Worm (Caenorhabditis elegans) whole organism, late embryonic: Measurements from ENCODE around the gene Y69E1A.1.

Experiments used
- ceh-2 ChIP-seq: sonication (generic microtip); optimal IDR thresholded peaks from 2 replicates; lab custom pipeline; 2016; ENCODE audit warnings: missing genotype, missing genetic modification characterization, missing compliant biosample characterization
- ceh-34 ChIP-seq: sonication (generic microtip); optimal IDR thresholded peaks from 2 replicates; lab custom pipeline; 2016; ENCODE audit warnings: mild to moderate bottlenecking, missing genetic modification characterization, missing compliant biosample characterization
- ceh-6 ChIP-seq: fragments of 200-800 bp; sonication (Bioruptor generic); optimal IDR thresholded peaks from 2 replicates; lab custom pipeline; 2018; ENCODE audit warnings: mild to moderate bottlenecking, missing genetic modification characterization, missing compliant biosample characterization
- ceh-9 ChIP-seq: sonication (generic microtip); optimal IDR thresholded peaks from 2 replicates; lab custom pipeline; 2016; ENCODE audit warnings: mild to moderate bottlenecking, missing genetic modification characterization, inconsistent platforms, missing compliant biosample characterization
- fkh-10 ChIP-seq: fragments of 150-350 bp; optimal IDR thresholded peaks from 2 replicates; lab custom pipeline; 2014; ENCODE audit warnings: missing biosample characterization, missing genetic modification reagents, missing genetic modification characterization
- hlh-13 ChIP-seq: fragments of 200-800 bp; sonication (Bioruptor generic); optimal IDR thresholded peaks from 2 replicates; lab custom pipeline; 2018; ENCODE audit warnings: mild to moderate bottlenecking, missing genetic modification characterization, missing compliant biosample characterization
- hlh-30 ChIP-seq: sonication (generic microtip); optimal IDR thresholded peaks from 2 replicates; lab custom pipeline; 2017; ENCODE audit warnings: antibody characterized with exemption, missing genetic modification characterization, missing compliant biosample characterization; ENCODE audit not compliant: insufficient read depth
- lin-11 ChIP-seq: fragments of 200-800 bp; sonication (Bioruptor generic); optimal IDR thresholded peaks from 2 replicates; lab custom pipeline; 2018; ENCODE audit warnings: mild to moderate bottlenecking, missing genetic modification characterization, missing compliant biosample characterization
- nfya-1 ChIP-seq: sonication (generic microtip); optimal IDR thresholded peaks from 2 replicates; lab custom pipeline; 2017; ENCODE audit warnings: missing genetic modification characterization, mild to moderate bottlenecking, missing compliant biosample characterization, antibody characterized with exemption, moderate library complexity
- pqm-1 ChIP-seq: sonication (generic microtip); optimal IDR thresholded peaks from 2 replicates; lab custom pipeline; 2016; ENCODE audit warnings: missing genetic modification characterization, missing compliant biosample characterization
- ref-2 ChIP-seq: sonication (generic microtip); optimal IDR thresholded peaks from 2 replicates; lab custom pipeline; 2016; ENCODE audit warnings: missing genetic modification characterization, missing compliant biosample characterization
- tbx-2 ChIP-seq: sonication (generic microtip); optimal IDR thresholded peaks from 2 replicates; lab custom pipeline; 2016; ENCODE audit warnings: missing genetic modification characterization, missing compliant biosample characterization
- unc-55 ChIP-seq: sonication (generic microtip); optimal IDR thresholded peaks from 2 replicates; lab custom pipeline; 2017; ENCODE audit warnings: missing biosample characterization, missing genetic modification reagents, missing genetic modification characterization

DNA sequence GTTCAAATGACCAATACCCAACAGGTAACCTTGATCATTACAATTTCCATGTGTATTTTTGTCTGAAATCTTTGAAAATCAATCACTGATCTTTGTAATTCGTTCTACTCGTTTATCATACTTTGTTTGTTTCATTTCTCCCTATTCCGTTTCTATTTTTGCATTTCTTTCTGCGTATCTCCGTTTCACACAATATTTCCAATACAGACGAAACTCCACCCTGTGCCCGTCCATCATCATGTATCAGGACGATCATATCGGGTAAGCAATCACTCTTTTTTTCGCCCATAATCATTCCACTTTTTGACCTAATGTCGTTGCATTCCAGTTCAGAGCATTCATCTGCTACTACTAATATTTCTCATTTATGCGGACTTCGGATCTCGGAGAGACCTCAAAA is 39.0 kb downstream of the Y69E1A.1 start, which contains the start of gene pyk-2:
- TF ChIP-seq ceh-9 (no peak), nfya-1 (no peak), hlh-13 (no peak), pqm-1 (no peak), ref-2 (tag; lab: Kevin White, UChicago) (no peak), fkh-10 (GFP tag; lab: Kevin White, UChicago) (no peak), ceh-2 (tag; lab: Kevin White, UChicago) (no peak), ceh-34 (tag; lab: Kevin White, UChicago) (no peak), lin-11 (tag; lab: Kevin White, UChicago) (no peak), tbx-2 (tag; lab: Kevin White, UChicago) (no peak), unc-55 (GFP tag; lab: Kevin White, UChicago) (no peak), hlh-30 (tag; lab: Kevin White, UChicago) (no peak), ceh-6 (GFP tag; lab: Kevin White, UChicago) (no peak)
